Worm (Caenorhabditis elegans): ENCODE results near the gene hrpk-2.

The hrpk-2 gene

ce11 chrIII:8036050-8036449, 49.1 kb downstream of the hrpk-2 start:
- TF ChIP-seq pha-4 (GFP tag; IDR thresholded peaks at IDR 0.05) (no peak), pha-4 (tag; optimal IDR thresholded peaks at IDR 0.05) (no peak), arid-1 (GFP tag; conservative IDR thresholded peaks at IDR 0.05) (no peak), nhr-237 (tag; optimal IDR thresholded peaks at IDR 0.05) (no peak), ceh-28 (tag; optimal IDR thresholded peaks at IDR 0.05) (no peak), spr-1 (tag; optimal IDR thresholded peaks at IDR 0.05) (no peak), ceh-82 (tag; optimal IDR thresholded peaks at IDR 0.05) (no peak), mdl-1 (tag; optimal IDR thresholded peaks at IDR 0.05) (no peak), hlh-11 (tag; optimal IDR thresholded peaks at IDR 0.05) (no peak), unc-62 (GFP tag; optimal IDR thresholded peaks at IDR 0.05 in 1 of 2) (no peak), unc-62 (tag; optimal IDR thresholded peaks at IDR 0.05) (no peak), tag-97 (GFP tag; IDR thresholded peaks at IDR 0.05) (no peak), zfp-2 (tag; optimal IDR thresholded peaks at IDR 0.05) (no peak)

DNA sequence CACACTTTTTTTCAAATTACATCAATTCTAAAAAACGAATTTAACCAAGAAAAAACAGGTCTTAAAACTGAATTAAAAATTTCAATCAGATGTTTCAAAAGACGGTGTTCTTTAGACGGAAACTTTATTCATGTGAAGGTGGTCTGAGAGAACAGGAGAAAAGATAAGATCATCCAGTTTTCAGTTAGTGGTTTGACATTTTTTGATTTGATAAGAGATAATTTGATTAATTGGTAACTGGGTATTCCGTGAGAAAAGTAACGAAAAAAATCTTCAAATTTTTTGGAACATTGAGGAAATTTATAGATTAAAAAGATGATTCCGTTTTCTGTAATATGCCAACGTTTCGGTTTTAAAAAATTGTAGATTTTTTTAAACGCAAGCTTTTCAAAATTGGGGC, 49.6 kb downstream of the hrpk-2 start:
- no peak for TF ChIP-seq daf-16 (GFP tag; optimal IDR thresholded peaks at IDR 0.05)
- no peak for TF ChIP-seq daf-16 (tag; optimal IDR thresholded peaks at IDR 0.05)
- TF ChIP-seq nhr-28 (tag; optimal IDR thresholded peaks at IDR 0.05) = peak; percentile 1
- TF ChIP-seq ceh-82 (tag; optimal IDR thresholded peaks at IDR 0.05) = no peak

DNA sequence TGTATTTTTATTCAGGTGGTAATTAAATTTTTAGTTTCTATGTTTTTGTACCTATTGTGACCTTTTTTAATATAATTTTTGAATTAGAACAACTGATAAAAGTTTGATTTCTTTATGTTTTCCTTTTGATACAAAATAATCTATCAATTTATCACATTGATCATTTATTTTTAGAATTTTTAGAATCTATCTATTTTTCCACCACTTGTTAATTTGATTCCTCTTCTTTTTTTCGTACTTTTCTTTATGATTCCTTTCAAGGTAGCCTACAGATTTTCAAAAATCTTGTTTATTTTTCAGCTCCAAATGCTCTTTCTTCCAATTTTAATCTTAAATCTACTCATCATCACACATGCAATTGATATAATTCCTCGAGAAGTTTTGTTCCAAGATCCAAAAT, 51.0 kb downstream of the hrpk-2 start, which contains the start of gene dpf-6:
TSS of gene dpf-6 (plus strand) at position 301 of the 400 bp plus-strand sequence.
- TF ChIP-seq Y48G9A.11 (GFP tag; IDR thresholded peaks at IDR 0.05) (no peak), pha-4 (GFP tag; IDR thresholded peaks at IDR 0.05) (no peak), pha-4 (tag; optimal IDR thresholded peaks at IDR 0.05) (no peak), madf-5 (GFP tag; IDR thresholded peaks at IDR 0.05) (no peak), ceh-62 (tag; optimal IDR thresholded peaks at IDR 0.05) (no peak), nhr-102 (tag; optimal IDR thresholded peaks at IDR 0.05) (no peak), fos-1 (tag; optimal IDR thresholded peaks at IDR 0.05) (no peak), egl-43 (GFP tag; IDR thresholded peaks at IDR 0.05) (no peak), ceh-28 (tag; optimal IDR thresholded peaks at IDR 0.05) (no peak), snpc-1.2 (GFP tag; IDR thresholded peaks at IDR 0.05) (no peak), ama-1 (optimal IDR thresholded peaks at IDR 0.05) (no peak), duxl-1 (tag; optimal IDR thresholded peaks at IDR 0.05; ENCODE audit: poor library complexity) (no peak), nhr-237 (tag; optimal IDR thresholded peaks at IDR 0.05) (no peak), gei-8 (GFP tag; optimal IDR thresholded peaks at IDR 0.05) (no peak), nhr-48 (tag; optimal IDR thresholded peaks at IDR 0.05) (no peak), ztf-11 (tag; optimal IDR thresholded peaks at IDR 0.05) (no peak), mxl-3 (GFP tag; optimal IDR thresholded peaks at IDR 0.05) (no peak), zip-11 (GFP tag; IDR thresholded peaks at IDR 0.05) (no peak), nhr-10 (tag; optimal IDR thresholded peaks at IDR 0.05) (no peak), rbr-2 (tag; optimal IDR thresholded peaks at IDR 0.05) (no peak), lin-29 (GFP tag; IDR thresholded peaks at IDR 0.05) (no peak)
